Worm (Caenorhabditis elegans) whole organism, early embryonic: ENCODE measurements around the gene nlp-36.

ENCODE experiments used
- ceh-36 ChIP-seq: sonication (generic microtip); optimal IDR thresholded peaks from 2 replicates; lab custom pipeline; 2016; ENCODE audit warnings: missing genetic modification characterization, inconsistent platforms, missing compliant biosample characterization
- ets-7 ChIP-seq: sonication (generic microtip); optimal IDR thresholded peaks from 2 replicates; lab custom pipeline; 2016; ENCODE audit warnings: missing genotype, missing genetic modification characterization, missing compliant biosample characterization
- hnd-1 ChIP-seq: sonication (generic microtip); optimal IDR thresholded peaks from 2 replicates; lab custom pipeline; 2016; ENCODE audit warnings: missing genetic modification characterization, missing compliant biosample characterization

DNA sequence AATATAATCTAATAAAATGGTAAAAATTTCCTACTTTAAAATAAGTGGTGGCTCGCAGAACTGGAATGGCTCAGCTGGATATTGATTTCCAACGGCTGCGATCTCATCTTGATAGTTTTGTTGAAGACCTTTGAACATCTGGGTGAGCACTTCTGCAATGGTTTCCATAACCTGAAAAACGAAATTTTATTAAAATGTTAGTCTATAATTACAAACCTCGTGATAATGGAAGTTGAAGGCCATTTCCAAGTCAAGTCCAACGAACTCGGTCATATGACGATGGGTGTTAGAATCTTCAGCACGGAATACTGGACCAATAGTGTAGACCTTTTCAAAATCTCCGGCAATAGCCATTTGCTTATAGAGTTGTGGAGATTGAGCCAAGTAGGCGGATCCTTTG, 1.3 kb downstream of the nlp-36 start:
- TF ChIP-seq ets-7, result no peak
- TF ChIP-seq ceh-36 (tag; lab: Kevin White, UChicago), result no peak
- TF ChIP-seq hnd-1 (tag; lab: Kevin White, UChicago), result no peak
